Worm (Caenorhabditis elegans) whole organism, early embryonic: ENCODE data around the gene hpl-2.

Experiments
- B0310.2 ChIP-seq: sonication (generic microtip); optimal IDR thresholded peaks from 2 replicates; lab custom pipeline; 2016; ENCODE audit warnings: mild to moderate bottlenecking, missing genetic modification characterization, missing compliant biosample characterization
- F13C5.2 ChIP-seq: sonication (generic microtip); optimal IDR thresholded peaks from 2 replicates; lab custom pipeline; 2017; ENCODE audit warnings: mild to moderate bottlenecking, missing genetic modification characterization, inconsistent platforms, missing compliant biosample characterization
- aly-1 ChIP-seq: sonication (generic microtip); optimal IDR thresholded peaks from 2 replicates; lab custom pipeline; 2016; ENCODE audit warnings: missing genetic modification characterization, missing compliant biosample characterization
- ama-1 ChIP-seq: fragments of 150-350 bp; optimal IDR thresholded peaks from 2 replicates; lab custom pipeline; 2014
- ceh-13 ChIP-seq: fragments of 200-800 bp; sonication (Bioruptor generic); optimal IDR thresholded peaks from 2 replicates; lab custom pipeline; 2018; ENCODE audit warnings: mild to moderate bottlenecking, missing genetic modification characterization, missing compliant biosample characterization
- ceh-36 ChIP-seq: sonication (generic microtip); optimal IDR thresholded peaks from 2 replicates; lab custom pipeline; 2016; ENCODE audit warnings: missing genetic modification characterization, inconsistent platforms, missing compliant biosample characterization
- ets-7 ChIP-seq: sonication (generic microtip); optimal IDR thresholded peaks from 2 replicates; lab custom pipeline; 2016; ENCODE audit warnings: missing genotype, missing genetic modification characterization, missing compliant biosample characterization
- flt-1 ChIP-seq: fragments of 200-800 bp; sonication (Bioruptor generic); IDR thresholded peaks from 2 replicates; pipeline ENCODE4 v1.3.6; 2022; ENCODE audit warnings: missing genetic modification characterization, missing compliant biosample characterization
- hmbx-1 ChIP-seq: sonication (generic microtip); optimal IDR thresholded peaks from 2 replicates; lab custom pipeline; 2016; ENCODE audit warnings: mild to moderate bottlenecking, missing genetic modification characterization, missing compliant biosample characterization
- hmg-4 ChIP-seq: fragments of 200-800 bp; sonication (Bioruptor generic); optimal IDR thresholded peaks from 2 replicates; lab custom pipeline; 2018; ENCODE audit warnings: mild to moderate bottlenecking, missing genetic modification characterization, missing compliant biosample characterization
- hnd-1 ChIP-seq: sonication (generic microtip); optimal IDR thresholded peaks from 2 replicates; lab custom pipeline; 2016; ENCODE audit warnings: missing genetic modification characterization, missing compliant biosample characterization
- pes-1 ChIP-seq: fragments of 200-800 bp; sonication (Bioruptor generic); IDR thresholded peaks from 2 replicates; pipeline ENCODE4 v1.3.6; 2022; ENCODE audit warnings: missing genetic modification reagents, missing genetic modification characterization, missing compliant biosample characterization
- scrt-1 ChIP-seq: fragments of 200-800 bp; sonication (Bioruptor generic); IDR thresholded peaks from 2 replicates; pipeline ENCODE4 v1.3.6; 2022; ENCODE audit warnings: missing genetic modification characterization, missing compliant biosample characterization
- sea-1 ChIP-seq: fragments of 200-800 bp; sonication (Bioruptor generic); conservative IDR thresholded peaks from 2 replicates; pipeline ENCODE4 v1.3.6; 2022; ENCODE audit warnings: missing genetic modification characterization, missing compliant biosample characterization
- tbx-11 ChIP-seq: fragments of 200-800 bp; sonication (Bioruptor generic); IDR thresholded peaks from 2 replicates; pipeline ENCODE4 v1.3.6; 2022; ENCODE audit warnings: missing genetic modification characterization, missing compliant biosample characterization
- tbx-37 ChIP-seq: fragments of 200-800 bp; sonication (Bioruptor generic); conservative IDR thresholded peaks from 2 replicates; pipeline ENCODE4 v1.3.6; 2022; ENCODE audit warnings: missing genetic modification reagents, missing genetic modification characterization, missing compliant biosample characterization
- tra-4 ChIP-seq: sonication (generic microtip); optimal IDR thresholded peaks from 2 replicates; lab custom pipeline; 2017; ENCODE audit warnings: missing genetic modification characterization, missing compliant biosample characterization

The hpl-2 gene

DNA sequence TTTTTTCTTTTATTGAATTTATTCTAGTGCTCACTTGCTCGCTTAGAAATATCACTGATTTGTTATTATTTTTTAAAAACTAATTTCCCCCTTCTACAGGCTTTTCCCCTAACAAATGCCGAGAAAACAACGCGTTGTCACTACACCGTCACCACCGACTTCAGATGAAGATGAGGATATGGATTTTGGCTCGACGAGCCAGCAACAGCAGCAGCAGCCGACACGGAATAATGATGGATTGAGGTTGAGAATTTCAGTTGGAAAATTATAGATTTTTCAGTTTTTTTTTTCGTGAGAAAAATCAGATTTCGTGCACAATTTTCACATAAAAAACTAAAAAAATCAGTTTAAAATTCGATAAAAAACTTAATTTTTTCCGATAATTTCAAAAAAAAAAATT is 7.7 kb upstream of the hpl-2 start, which contains the start of gene dpy-28:
Gene dpy-28, plus strand, starts transcription at position 100 of the 400 bp plus-strand sequence.
- TF ChIP-seq flt-1 (GFP tag; lab: Robert Waterston, UW) (no peak), ceh-36 (no peak), hmbx-1 (tag; lab: Kevin White, UChicago) (no peak), ets-7 (tag; lab: Kevin White, UChicago) (no peak), ceh-13 (GFP tag; lab: Kevin White, UChicago) (no peak), sea-1 (no peak), tbx-37 (no peak), hnd-1 (no peak), hmg-4 (GFP tag; lab: Kevin White, UChicago) (no peak)

DNA sequence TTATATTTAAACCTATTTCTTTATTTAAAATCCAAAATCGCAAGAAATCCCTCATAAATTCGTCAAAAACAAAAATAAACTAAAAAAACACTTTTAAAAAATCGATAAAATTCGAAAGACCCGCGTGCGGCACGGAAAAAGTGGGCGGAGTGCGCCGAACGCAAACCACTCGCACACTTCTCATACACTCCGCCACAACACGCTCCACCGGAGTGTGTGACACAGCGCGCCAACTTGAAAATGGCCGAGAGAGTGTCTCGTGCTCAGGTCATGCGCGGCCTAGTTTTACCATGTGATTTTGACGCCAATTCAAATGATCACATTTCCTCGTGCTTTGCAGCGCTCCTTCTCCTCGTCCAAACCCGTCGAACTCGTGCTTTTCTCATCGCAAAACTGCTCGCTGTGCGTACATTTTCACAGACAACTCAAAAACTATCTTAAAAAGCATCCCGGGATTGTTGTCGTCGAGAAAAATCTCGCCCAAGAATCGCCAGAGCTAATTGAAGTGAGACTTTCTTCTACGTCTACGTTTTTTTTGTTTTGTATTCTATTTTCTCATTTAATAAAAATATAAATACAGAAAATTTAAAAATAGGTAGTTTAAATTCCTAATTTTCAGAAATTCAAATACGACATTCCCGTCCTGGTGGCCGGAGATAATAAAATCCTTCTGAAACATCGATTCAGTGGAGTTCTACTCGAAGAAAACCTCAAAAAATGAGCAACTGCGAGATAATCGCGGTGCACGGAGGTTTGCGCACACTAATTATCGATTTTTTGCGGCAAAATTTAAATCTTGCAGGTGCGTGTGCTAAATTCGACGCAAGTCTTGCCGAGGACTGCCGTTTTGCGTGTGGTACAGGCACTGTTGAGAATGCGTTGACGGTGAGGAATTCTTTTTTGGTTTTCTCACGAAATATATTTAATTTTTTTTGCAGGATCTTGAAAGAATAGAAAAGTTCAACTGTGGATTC is 4.0 kb upstream of the hpl-2 start, which contains the start of gene tasp-1:
Gene tasp-1, plus strand, starts transcription at position 258 of the 974 bp plus-strand sequence.
- peak; percentile 98 for TF ChIP-seq hmg-4 (GFP tag; lab: Kevin White, UChicago)
- peak; percentile 99 for TF ChIP-seq F13C5.2
- TF ChIP-seq tra-4, result peak; percentile 70
- peak; percentile 81 for TF ChIP-seq ceh-36
- TF ChIP-seq pes-1 (GFP tag; lab: Robert Waterston, UW), result peak; percentile 92
- peak; percentile 96 for TF ChIP-seq sea-1
- no peak for TF ChIP-seq ama-1
- TF ChIP-seq hmbx-1 (tag; lab: Kevin White, UChicago), result peak; percentile 75
- peak; percentile 93 for TF ChIP-seq flt-1 (GFP tag; lab: Robert Waterston, UW)
- TF ChIP-seq scrt-1, result peak; percentile 85
- TF ChIP-seq aly-1, result peak; percentile 78
- peak; percentile 91 for TF ChIP-seq tbx-11 (GFP tag; lab: Robert Waterston, UW)
- peak; percentile 66 for TF ChIP-seq ceh-13 (GFP tag; lab: Kevin White, UChicago)
- TF ChIP-seq ets-7 (tag; lab: Kevin White, UChicago), result peak; percentile 85
- TF ChIP-seq B0310.2, result peak; percentile 67
- peak; percentile 74 for TF ChIP-seq hnd-1
- peak; percentile 89 for TF ChIP-seq tbx-37

DNA sequence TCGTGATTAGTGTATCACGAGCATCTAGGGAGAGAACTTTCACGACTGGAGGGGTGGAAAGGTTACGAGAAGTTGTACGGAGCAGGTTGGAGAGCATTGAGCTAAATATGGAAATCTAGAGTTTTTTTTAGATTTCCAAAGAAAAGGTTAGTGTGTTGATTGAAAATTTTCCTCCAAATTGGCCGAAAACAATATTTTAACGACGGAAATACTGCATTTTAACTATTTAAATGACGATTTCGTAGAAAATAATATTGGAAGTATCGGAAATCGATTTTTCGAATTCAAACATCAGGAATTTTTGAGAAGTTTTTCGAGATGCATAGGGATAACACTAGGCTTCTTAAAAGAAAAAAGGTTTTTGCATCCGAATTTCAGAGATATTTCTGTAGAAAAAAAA is 3.1 kb upstream of the hpl-2 start, which contains the start of gene K01G5.10:
Gene K01G5.10, minus strand, starts transcription at position 101 of the 400 bp plus-strand sequence.
- TF ChIP-seq hmg-4 (GFP tag; lab: Kevin White, UChicago) (no peak), tbx-37 (no peak), pes-1 (GFP tag; lab: Robert Waterston, UW) (no peak), flt-1 (GFP tag; lab: Robert Waterston, UW) (no peak), F13C5.2 (no peak), tra-4 (no peak), hmbx-1 (tag; lab: Kevin White, UChicago) (no peak), ets-7 (tag; lab: Kevin White, UChicago) (no peak), B0310.2 (no peak), sea-1 (no peak), tbx-11 (GFP tag; lab: Robert Waterston, UW) (no peak), ceh-36 (no peak)

DNA sequence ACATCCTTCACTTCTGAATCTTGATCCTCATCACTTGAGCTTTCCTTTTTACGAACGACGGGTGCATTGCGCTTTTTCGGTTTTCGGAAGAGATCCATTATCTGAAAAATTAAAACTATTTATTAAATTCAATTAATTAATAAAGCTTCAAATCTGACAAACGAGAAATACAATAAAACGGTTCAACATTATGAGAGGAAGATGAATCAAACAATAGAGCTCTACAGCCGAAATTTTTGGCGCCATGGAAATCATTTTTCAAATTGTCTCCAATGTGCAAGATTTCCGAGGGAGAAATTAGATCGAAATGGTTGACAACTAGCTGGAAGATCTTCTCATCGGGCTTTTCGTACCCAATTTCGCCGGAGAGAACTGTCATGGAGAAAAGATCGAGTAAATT is 2.2 kb upstream of the hpl-2 start, which contains the start of gene rnf-113:
Gene rnf-113, minus strand, starts transcription at position 101 of the 400 bp plus-strand sequence.
- TF ChIP-seq pes-1 (GFP tag; lab: Robert Waterston, UW) (no peak), aly-1 (no peak), hmbx-1 (tag; lab: Kevin White, UChicago) (no peak), ceh-13 (GFP tag; lab: Kevin White, UChicago) (no peak), hnd-1 (no peak)

DNA sequence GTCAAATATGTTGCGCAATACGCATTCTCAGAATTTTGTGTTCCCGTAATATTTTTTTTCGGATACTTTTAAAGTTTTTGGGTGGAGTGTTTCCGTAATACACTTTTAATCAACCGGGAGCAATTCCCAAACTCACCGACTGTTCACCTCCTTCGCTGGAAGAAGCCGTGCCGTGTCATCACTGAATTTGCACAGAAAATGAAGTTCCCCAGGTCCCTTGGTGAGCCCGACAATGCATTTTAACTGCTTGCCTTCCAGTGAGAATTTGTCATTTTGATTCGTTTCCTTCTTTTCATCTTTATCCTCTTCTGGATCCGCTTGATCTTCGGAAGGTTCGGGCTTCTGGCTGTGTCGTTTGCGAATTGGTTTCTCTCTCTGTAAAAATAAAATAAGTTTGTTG is 951 bp downstream of the hpl-2 start:
- no peak for TF ChIP-seq tra-4
- no peak for TF ChIP-seq tbx-37

DNA sequence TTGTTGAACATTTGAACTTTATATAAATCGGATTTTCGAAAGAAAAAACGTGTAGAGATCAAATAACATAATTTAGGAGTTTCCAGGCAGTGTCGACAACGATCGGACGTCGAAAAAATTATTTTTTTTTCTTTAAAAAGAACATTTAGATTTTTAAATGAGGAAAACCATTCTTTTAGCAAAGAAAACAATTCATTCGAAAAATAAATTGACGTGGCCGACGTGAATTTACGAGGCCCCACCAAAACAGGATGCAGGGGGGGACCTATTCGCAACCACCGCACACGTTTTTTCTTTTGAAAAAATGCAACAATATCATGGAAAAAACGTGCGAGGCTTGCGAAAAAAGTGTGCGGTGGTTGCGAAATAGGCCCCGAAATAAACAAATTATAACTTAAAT is 5.3 kb downstream of the hpl-2 start, which contains the start of gene enu-3.6:
Gene enu-3.6, plus strand, starts transcription at position 392 of the 400 bp plus-strand sequence.
- TF ChIP-seq pes-1 (GFP tag; lab: Robert Waterston, UW), result 0 out of 2 replicates have a peak, but pooled peaks have one; percentile 22

DNA sequence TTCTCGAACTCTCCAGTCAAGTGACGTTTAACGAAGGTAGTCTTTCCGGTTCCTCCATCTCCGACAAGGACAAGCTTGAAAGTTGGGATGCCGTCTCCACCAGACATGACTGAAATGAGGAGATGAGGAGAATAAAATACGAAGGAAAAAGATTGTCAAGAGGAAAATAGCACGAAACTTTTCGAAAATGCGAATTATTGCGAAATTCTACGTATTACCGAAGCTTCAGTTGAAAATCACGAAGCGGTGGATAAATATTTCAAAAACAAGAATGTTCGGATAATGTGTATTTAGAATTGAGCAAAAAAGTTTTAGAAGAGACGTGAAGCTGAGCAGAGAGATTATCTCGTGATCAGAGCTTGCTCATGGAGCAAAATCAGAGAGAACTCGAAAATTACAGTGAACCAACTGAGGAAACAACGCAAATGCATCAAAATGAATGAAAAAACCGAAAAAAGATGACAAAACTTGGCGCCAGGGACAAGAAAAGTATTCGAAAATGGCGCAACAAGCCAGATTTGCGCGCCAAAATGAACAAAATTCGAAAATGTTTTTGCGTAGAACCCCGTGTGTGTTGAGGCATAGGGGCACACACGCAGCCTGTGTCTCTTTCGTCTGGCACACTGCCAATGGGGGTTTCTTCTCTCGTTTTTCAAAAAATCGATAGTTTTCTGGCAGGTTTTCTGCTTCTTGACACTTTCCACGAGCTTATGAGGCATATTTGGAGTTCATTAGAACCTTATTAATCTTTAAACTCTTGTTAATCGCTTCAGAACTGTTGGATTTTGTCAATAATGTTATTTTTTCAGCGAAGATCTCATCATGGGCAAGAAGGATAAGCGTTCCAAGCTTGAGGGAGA is 7.5 kb downstream of the hpl-2 start, which contains the start of the genes ran-1 and dkc-1:
Gene ran-1, minus strand, starts transcription at position 109 of the 860 bp plus-strand sequence.
Gene dkc-1, plus strand, starts transcription at position 810 of the 860 bp plus-strand sequence.
- TF ChIP-seq flt-1 (GFP tag; lab: Robert Waterston, UW) (no peak), F13C5.2 (peak; percentile 33)

DNA sequence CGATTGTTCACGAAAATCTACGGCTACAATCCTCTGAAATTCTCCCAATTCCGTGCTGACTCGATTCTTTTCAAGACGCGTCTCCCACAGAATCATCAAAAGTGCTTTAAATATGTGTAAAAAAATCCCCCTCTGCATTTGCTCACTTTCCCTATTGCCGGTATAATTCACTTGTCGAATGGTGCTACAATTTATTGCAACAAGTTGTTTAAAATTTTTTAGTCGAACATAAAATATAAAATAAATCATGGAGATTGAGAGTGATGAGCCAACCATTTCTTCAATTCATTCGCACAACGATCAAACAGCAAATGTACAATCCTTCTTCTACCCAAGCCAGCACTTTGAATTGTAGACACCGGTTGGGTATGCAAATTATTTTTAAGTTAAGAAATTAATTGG is 8.9 kb downstream of the hpl-2 start:
- TF ChIP-seq aly-1 (no peak), ceh-36 (no peak), hnd-1 (no peak), B0310.2 (no peak), tra-4 (no peak), flt-1 (GFP tag; lab: Robert Waterston, UW) (no peak), ama-1 (no peak), ceh-13 (GFP tag; lab: Kevin White, UChicago) (no peak), hmbx-1 (tag; lab: Kevin White, UChicago) (no peak), F13C5.2 (no peak), tbx-11 (GFP tag; lab: Robert Waterston, UW) (no peak), scrt-1 (no peak), tbx-37 (no peak), hmg-4 (GFP tag; lab: Kevin White, UChicago) (no peak)
